Worm (Caenorhabditis elegans): ENCODE results near the gene pud-1.2.

ce11 chrV:2290329-2290728, 32.0 kb downstream of the pud-1.2 start, which contains the start of gene nhr-225:
- TF ChIP-seq pha-4 (tag; optimal IDR thresholded peaks at IDR 0.05): peak; percentile 76
- TF ChIP-seq lsy-12 (tag; optimal IDR thresholded peaks at IDR 0.05): no peak
- TF ChIP-seq aly-2 (tag; optimal IDR thresholded peaks at IDR 0.05): no peak
- no peak for TF ChIP-seq fkh-10 (GFP tag; optimal IDR thresholded peaks at IDR 0.05)
- no peak for TF ChIP-seq lin-39 (tag; optimal IDR thresholded peaks at IDR 0.05)
- TF ChIP-seq unc-39 (tag; optimal IDR thresholded peaks at IDR 0.05): no peak
- TF ChIP-seq ama-1 (optimal IDR thresholded peaks at IDR 0.05): no peak
